Worm (Caenorhabditis elegans): ENCODE data around the gene znfx-1.

The znfx-1 gene

ce11 chrII:9213055-9213708, at the start of gene znfx-1:
TSS of gene znfx-1 (plus strand) at chrII:9213658.
- TF ChIP-seq ceh-83 (GFP tag; optimal IDR thresholded peaks at IDR 0.05) (no peak), lin-13 (tag; optimal IDR thresholded peaks at IDR 0.05) (no peak), mep-1 (tag; optimal IDR thresholded peaks at IDR 0.05) (no peak), mab-5 (tag; optimal IDR thresholded peaks at IDR 0.05) (no peak), drap-1 (GFP tag; optimal IDR thresholded peaks at IDR 0.05) (no peak), ces-1 (GFP tag; optimal IDR thresholded peaks at IDR 0.05) (no peak)

ce11 chrII:9165762-9166460, 47.5 kb upstream of the znfx-1 start, which contains the start of gene W07A12.8:
TSS of gene W07A12.8 (minus strand) at chrII:9165812.
- TF ChIP-seq ces-1 (GFP tag; optimal IDR thresholded peaks at IDR 0.05) = peak; percentile 43
- no peak for TF ChIP-seq elt-3 (tag; optimal IDR thresholded peaks at IDR 0.05)

- TF ChIP-seq nhr-12 (tag; optimal IDR thresholded peaks at IDR 0.05) = no peak
- no peak for TF ChIP-seq mab-5 (tag; optimal IDR thresholded peaks at IDR 0.05)
- no peak for TF ChIP-seq ztf-11 (tag; optimal IDR thresholded peaks at IDR 0.05)
- TF ChIP-seq pha-4 (tag; optimal IDR thresholded peaks at IDR 0.05) = no peak
- no peak for TF ChIP-seq flh-1 (GFP tag; optimal IDR thresholded peaks at IDR 0.05)
- TF ChIP-seq bed-3 (GFP tag; optimal IDR thresholded peaks at IDR 0.05) = no peak
Observed at ce11 chrII:9167730-9168129, 45.7 kb upstream of the znfx-1 start, which contains the start of gene T23G7.3. TSS of gene T23G7.3 (minus strand) at chrII:9167830.

ce11 chrII:9169450-9169960, 44.0 kb upstream of the znfx-1 start, which contains the start of gene dpl-1:
TSS of gene dpl-1 (plus strand) at chrII:9169910.
- peak; percentile 24 for TF ChIP-seq lsy-2 (tag; optimal IDR thresholded peaks at IDR 0.05)
- TF ChIP-seq nhr-2 (tag; optimal IDR thresholded peaks at IDR 0.05) = no peak
- TF ChIP-seq mls-2 (tag; optimal IDR thresholded peaks at IDR 0.05) = no peak
- TF ChIP-seq M03D4.4 (tag; optimal IDR thresholded peaks at IDR 0.05) = no peak
- TF ChIP-seq tbx-8 (GFP tag; optimal IDR thresholded peaks at IDR 0.05) = no peak
- peak; percentile 71 for TF ChIP-seq mep-1 (tag; optimal IDR thresholded peaks at IDR 0.05)

- TF ChIP-seq ceh-39 (tag; optimal IDR thresholded peaks at IDR 0.05) = no peak
- no peak for TF ChIP-seq unc-120 (tag; optimal IDR thresholded peaks at IDR 0.05; ENCODE audit: poor library complexity, severe bottlenecking)
- no peak for TF ChIP-seq ceh-83 (GFP tag; optimal IDR thresholded peaks at IDR 0.05)
Observed at ce11 chrII:9170048-9170447, 43.4 kb upstream of the znfx-1 start.

- no peak for TF ChIP-seq ztf-11 (tag; optimal IDR thresholded peaks at IDR 0.05)
- TF ChIP-seq sem-2 (GFP tag; optimal IDR thresholded peaks at IDR 0.05) = no peak
- TF ChIP-seq hlh-1 (tag; optimal IDR thresholded peaks at IDR 0.05) = no peak
- TF ChIP-seq nhr-12 (tag; optimal IDR thresholded peaks at IDR 0.05) = no peak
- TF ChIP-seq elt-3 (tag; optimal IDR thresholded peaks at IDR 0.05) = no peak
- no peak for TF ChIP-seq nhr-28 (tag; optimal IDR thresholded peaks at IDR 0.05)
Observed at ce11 chrII:9170851-9171250, 42.6 kb upstream of the znfx-1 start.

ce11 chrII:9171466-9172187, 41.8 kb upstream of the znfx-1 start:
- TF ChIP-seq pha-4 (tag; optimal IDR thresholded peaks at IDR 0.05) (no peak), ztf-11 (tag; optimal IDR thresholded peaks at IDR 0.05) (no peak), ceh-43 (GFP tag; optimal IDR thresholded peaks at IDR 0.05) (no peak), bed-3 (GFP tag; optimal IDR thresholded peaks at IDR 0.05) (no peak), nhr-28 (tag; optimal IDR thresholded peaks at IDR 0.05) (no peak), cnd-1 (tag; optimal IDR thresholded peaks at IDR 0.05) (no peak), mab-5 (tag; optimal IDR thresholded peaks at IDR 0.05) (no peak), unc-62 (GFP tag; optimal IDR thresholded peaks at IDR 0.05) (no peak), flh-1 (GFP tag; optimal IDR thresholded peaks at IDR 0.05) (no peak), nhr-12 (tag; optimal IDR thresholded peaks at IDR 0.05) (no peak), ceh-83 (GFP tag; optimal IDR thresholded peaks at IDR 0.05) (no peak), mep-1 (tag; optimal IDR thresholded peaks at IDR 0.05) (no peak), tbx-8 (GFP tag; optimal IDR thresholded peaks at IDR 0.05) (no peak), unc-39 (tag; optimal IDR thresholded peaks at IDR 0.05) (no peak)

All from whole organism, mixed stage, embryonic.